Fruit fly (Drosophila melanogaster): ENCODE results near the gene Nemp.

Nemp gene

DNA sequence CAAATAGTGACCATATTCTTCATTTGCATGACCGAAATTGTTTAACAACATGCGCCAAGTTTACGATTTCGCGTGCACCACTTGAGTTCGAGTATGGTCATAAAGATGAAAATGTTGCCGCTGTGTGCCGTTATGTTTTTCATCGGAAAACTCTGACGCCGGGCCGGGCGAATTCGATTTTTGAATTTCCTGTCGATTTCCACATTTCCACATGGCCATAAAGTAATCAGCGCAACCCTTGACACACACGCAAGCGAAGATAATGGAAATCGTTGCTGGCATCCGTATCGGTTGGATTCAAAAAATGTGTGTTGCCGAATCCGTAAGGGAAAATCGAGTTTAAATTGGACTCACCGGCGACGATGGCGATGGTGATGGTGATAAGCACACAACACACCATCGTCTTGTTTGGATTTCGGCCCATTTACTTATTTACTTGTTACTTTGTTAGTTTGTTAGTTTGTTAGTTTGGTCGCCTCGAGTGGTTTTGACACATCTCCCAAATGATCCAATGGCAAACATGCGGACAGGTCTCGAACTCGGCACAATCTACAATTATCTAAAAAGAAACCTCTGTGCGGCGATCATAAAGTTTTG lies 10.2 kb downstream of the Nemp start (continued):
- TF ChIP-seq sd (tag; optimal IDR thresholded peaks at IDR 0.05) (peak; percentile 36), cas (GFP tag; IDR thresholded peaks at IDR 0.05) (no peak), wek (GFP tag; optimal IDR thresholded peaks at IDR 0.05) (peak; percentile 78), CG7745 (tag; optimal IDR thresholded peaks at IDR 0.05) (peak; percentile 66), CG8924 (tag; optimal IDR thresholded peaks at IDR 0.05) (peak; percentile 27), so (GFP tag; IDR thresholded peaks at IDR 0.05) (0 out of 3 replicates have a peak, but pooled peaks have one; percentile 28), al (GFP tag; IDR thresholded peaks at IDR 0.05) (no peak), Dll (GFP tag; IDR thresholded peaks at IDR 0.05; ENCODE audit: partially characterized antibody) (0 out of 4 replicates have a peak, but pooled peaks have one; percentile 14), stwl (tag; optimal IDR thresholded peaks at IDR 0.05) (peak; percentile 2), CG10654 (GFP tag; optimal IDR thresholded peaks at IDR 0.05) (no peak), ara (GFP tag; IDR thresholded peaks at IDR 0.05) (no peak), CG12219 (GFP tag; optimal IDR thresholded peaks at IDR 0.05) (peak; percentile 55), Six4 (GFP tag; optimal IDR thresholded peaks at IDR 0.05) (no peak), CG12769 (tag; optimal IDR thresholded peaks at IDR 0.05) (peak; percentile 54), Meics (GFP tag; optimal IDR thresholded peaks at IDR 0.05) (peak; percentile 13), Usf (GFP tag; optimal IDR thresholded peaks at IDR 0.05) (no peak), chif (GFP tag; optimal IDR thresholded peaks at IDR 0.05) (peak in 1 of 2 experiments; percentile 43), slbo (GFP tag; IDR thresholded peaks at IDR 0.05) (no peak), z (GFP tag; IDR thresholded peaks at IDR 0.05) (0 out of 3 replicates have a peak, but pooled peaks have one; percentile 28), eve (GFP tag; optimal IDR thresholded peaks at IDR 0.05) (no peak), NC2α (GFP tag; optimal IDR thresholded peaks at IDR 0.05) (peak; percentile 16), cwo (GFP tag; optimal IDR thresholded peaks at IDR 0.05) (peak; percentile 7), CG8944 (GFP tag; optimal IDR thresholded peaks at IDR 0.05) (no peak), Pdp1 (GFP tag; optimal IDR thresholded peaks at IDR 0.05) (peak in 1 of 2 experiments; percentile 41), Vsx1 (GFP tag; optimal IDR thresholded peaks at IDR 0.05) (peak; percentile 61), oc (tag; optimal IDR thresholded peaks at IDR 0.05) (peak; percentile 69), CG13424 (tag; optimal IDR thresholded peaks at IDR 0.05) (peak; percentile 36), CG1792 (GFP tag; optimal IDR thresholded peaks at IDR 0.05) (no peak), TFAM (GFP tag; optimal IDR thresholded peaks at IDR 0.05) (peak; percentile 24), CG6813 (GFP tag; optimal IDR thresholded peaks at IDR 0.05) (peak; percentile 83), Rfx (GFP tag; IDR thresholded peaks at IDR 0.05) (no peak), Nf-YB (GFP tag; optimal IDR thresholded peaks at IDR 0.05) (peak; percentile 37), unpg (GFP tag; optimal IDR thresholded peaks at IDR 0.05) (peak; percentile 18), Doc2 (GFP tag; IDR thresholded peaks at IDR 0.05) (no peak), Oaz (GFP tag; IDR thresholded peaks at IDR 0.05) (no peak), YL-1 (GFP tag; optimal IDR thresholded peaks at IDR 0.05) (peak; percentile 1), CG11456 (GFP tag; IDR thresholded peaks at IDR 0.05) (no peak), Eip74EF (GFP tag; optimal IDR thresholded peaks at IDR 0.05) (no peak), cato (GFP tag; optimal IDR thresholded peaks at IDR 0.05; ENCODE audit: borderline replicate concordance) (no peak), mam (GFP tag; optimal IDR thresholded peaks at IDR 0.05) (no peak), CG15479 (GFP tag; optimal IDR thresholded peaks at IDR 0.05) (peak; percentile 52), dysf (GFP tag; IDR thresholded peaks at IDR 0.05) (no peak), zfh1 (GFP tag; IDR thresholded peaks at IDR 0.05) (peak; percentile 34; the same call in 1 of the 3 replicates), CG1603 (tag; optimal IDR thresholded peaks at IDR 0.05) (peak; percentile 75), MBD-R2 (GFP tag; IDR thresholded peaks at IDR 0.05) (no peak), lbe (GFP tag; optimal IDR thresholded peaks at IDR 0.05) (no peak), CG1024 (GFP tag; IDR thresholded peaks at IDR 0.05) (no peak), danr (GFP tag; IDR thresholded peaks at IDR 0.05) (no peak), grau (tag; optimal IDR thresholded peaks at IDR 0.05) (peak; percentile 2)

Measured in whole organism, embryonic.